Fruit fly (Drosophila melanogaster) whole organism, embryonic: ENCODE results near the gene CG14024.
A peak's percentile ranks its signal among the peaks of the same experiment; 100 is the strongest.

Experiments used
- Ada2b ChIP-seq: fragments of 200-800 bp; sonication (Bioruptor generic); IDR thresholded peaks from 2 replicates; pipeline ENCODE4 v1.3.6; 2022; ENCODE audit warnings: missing biosample characterization, missing genetic modification characterization
- CG11560 ChIP-seq: fragments of 200-800 bp; sonication (Bioruptor generic); IDR thresholded peaks from 3 replicates; pipeline ENCODE4 v1.3.6; 2022; ENCODE audit warnings: missing biosample characterization, missing genetic modification characterization
- CG12219 ChIP-seq: fragments of 200-800 bp; sonication (Bioruptor generic); optimal IDR thresholded peaks from 3 replicates; lab custom pipeline; 2018; ENCODE audit warnings: missing biosample characterization, mild to moderate bottlenecking, missing genetic modification characterization
- CG13123 ChIP-seq: fragments of 200-800 bp; sonication (Bioruptor generic); optimal IDR thresholded peaks from 2 replicates; lab custom pipeline; 2016; ENCODE audit warnings: missing biosample characterization, missing genetic modification characterization
- CG13296 ChIP-seq: fragments of 200-800 bp; sonication (Bioruptor generic); optimal IDR thresholded peaks from 3 replicates; lab custom pipeline; 2018; ENCODE audit warnings: missing biosample characterization, mild to moderate bottlenecking, missing genetic modification characterization
- CG14441 ChIP-seq: fragments of 200-800 bp; sonication (Bioruptor generic); IDR thresholded peaks from 2 replicates; pipeline ENCODE4 v1.3.6; 2022; ENCODE audit warnings: missing biosample characterization, missing genetic modification characterization
- CG15073 ChIP-seq: fragments of 200-800 bp; sonication (Bioruptor generic); optimal IDR thresholded peaks from 2 replicates; lab custom pipeline; 2016; ENCODE audit warnings: missing biosample characterization, missing genetic modification characterization
- CG17361 ChIP-seq: fragments of 200-800 bp; sonication (Bioruptor generic); IDR thresholded peaks from 3 replicates; pipeline ENCODE4 v1.3.6; 2022; ENCODE audit warnings: missing biosample characterization, missing genetic modification characterization
- CG34224 ChIP-seq: fragments of 200-800 bp; sonication (Bioruptor generic); IDR thresholded peaks from 3 replicates; pipeline ENCODE4 v1.3.6; 2022; ENCODE audit warnings: missing biosample characterization, missing genetic modification characterization; ENCODE audit not compliant: partially characterized antibody
- CG4282 ChIP-seq: fragments of 200-800 bp; sonication (Bioruptor generic); optimal IDR thresholded peaks from 2 replicates; lab custom pipeline; 2016; ENCODE audit warnings: missing biosample characterization, missing genetic modification characterization
- CG43689 ChIP-seq: fragments of 200-800 bp; sonication (Bioruptor generic); IDR thresholded peaks from 2 replicates; pipeline ENCODE4 v1.3.6; 2022; ENCODE audit warnings: missing biosample characterization, missing genetic modification characterization
- CG4617 ChIP-seq: fragments of 200-800 bp; sonication (Bioruptor generic); optimal IDR thresholded peaks from 3 replicates; lab custom pipeline; 2016; ENCODE audit warnings: missing biosample characterization, missing genetic modification characterization, borderline replicate concordance
- CG6175 ChIP-seq: fragments of 200-800 bp; sonication (Bioruptor generic); IDR thresholded peaks from 3 replicates; pipeline ENCODE4 v1.3.6; 2022; ENCODE audit warnings: missing biosample characterization, missing genetic modification characterization
- CG6791 ChIP-seq: fragments of 200-800 bp; sonication (Bioruptor generic); IDR thresholded peaks from 3 replicates; pipeline ENCODE4 v1.3.6; 2022; ENCODE audit warnings: missing biosample characterization, missing genetic modification characterization; ENCODE audit not compliant: partially characterized antibody
- CG7372 ChIP-seq: fragments of 200-800 bp; sonication (Bioruptor generic); IDR thresholded peaks from 2 replicates; pipeline ENCODE4 v1.3.6; 2022; ENCODE audit warnings: missing biosample characterization, missing genetic modification characterization
- CG8388 ChIP-seq: fragments of 200-800 bp; sonication (Bioruptor generic); optimal IDR thresholded peaks from 2 replicates; lab custom pipeline; 2019; ENCODE audit warnings: missing biosample characterization, mild to moderate bottlenecking, missing genetic modification characterization, moderate library complexity
- CG8478 ChIP-seq: fragments of >200 bp; optimal IDR thresholded peaks from 2 replicates; lab custom pipeline; 2018
- CG8924 ChIP-seq: fragments of 200-800 bp; optimal IDR thresholded peaks from 3 replicates; lab custom pipeline; 2019; ENCODE audit warnings: missing biosample characterization, mild to moderate bottlenecking, missing genetic modification characterization, moderate library complexity
- CG9727 ChIP-seq: fragments of 200-800 bp; sonication (Bioruptor generic); optimal IDR thresholded peaks from 3 replicates; lab custom pipeline; 2017; ENCODE audit warnings: missing biosample characterization, mild to moderate bottlenecking, missing genetic modification characterization
- Dfd ChIP-seq, 2 experiments: fragments of >200 bp; optimal IDR thresholded peaks; 2 replicates each; lab custom pipeline; 2017; ENCODE audit warnings: missing biosample characterization in 2 of 2, missing genetic modification characterization in 2 of 2
- Dref ChIP-seq: fragments of 200-800 bp; sonication (Bioruptor generic); IDR thresholded peaks from 2 replicates; pipeline ENCODE4 v1.3.6; 2022; ENCODE audit warnings: missing biosample characterization, missing genetic modification characterization
- Fer2 ChIP-seq: fragments of 200-800 bp; sonication (Bioruptor generic); optimal IDR thresholded peaks from 2 replicates; lab custom pipeline; 2018; ENCODE audit warnings: missing biosample characterization, mild to moderate bottlenecking, missing genetic modification characterization, moderate library complexity
- Gsc ChIP-seq: fragments of 200-800 bp; sonication (Bioruptor generic); IDR thresholded peaks from 2 replicates; pipeline ENCODE4 v1.3.6; 2022; ENCODE audit warnings: missing biosample characterization, missing genetic modification characterization
- Gug ChIP-seq: fragments of 200-800 bp; sonication (Bioruptor generic); IDR thresholded peaks from 4 replicates; pipeline ENCODE4 v1.3.6; 2022; ENCODE audit warnings: missing biosample characterization, missing genetic modification characterization
- HHEX ChIP-seq: fragments of 200-800 bp; sonication (Bioruptor generic); optimal IDR thresholded peaks from 3 replicates; lab custom pipeline; 2017; ENCODE audit warnings: missing biosample characterization, mild to moderate bottlenecking, missing genetic modification characterization, missing genetic modification reagents
- Hey ChIP-seq: fragments of 200-800 bp; sonication (Bioruptor generic); optimal IDR thresholded peaks from 3 replicates; lab custom pipeline; 2018; ENCODE audit warnings: missing biosample characterization, mild to moderate bottlenecking, missing genetic modification characterization
- NK7.1 ChIP-seq: fragments of 200-800 bp; sonication (Bioruptor generic); optimal IDR thresholded peaks from 3 replicates; lab custom pipeline; 2016; ENCODE audit warnings: missing biosample characterization, missing genetic modification characterization
- Oli ChIP-seq: fragments of 200-800 bp; sonication (Bioruptor generic); optimal IDR thresholded peaks from 2 replicates; lab custom pipeline; 2018; ENCODE audit warnings: missing biosample characterization, mild to moderate bottlenecking, missing genetic modification characterization, moderate library complexity
- Rfx ChIP-seq: fragments of 200-800 bp; sonication (Bioruptor generic); IDR thresholded peaks from 2 replicates; pipeline ENCODE4 v1.3.6; 2022; ENCODE audit warnings: missing biosample characterization, missing genetic modification characterization
- aop ChIP-seq: fragments of 200-800 bp; sonication (Bioruptor generic); IDR thresholded peaks from 2 replicates; pipeline ENCODE4 v1.3.6; 2022; ENCODE audit warnings: missing biosample characterization, missing genetic modification characterization
- ato ChIP-seq: fragments of 200-800 bp; sonication (Bioruptor generic); IDR thresholded peaks from 2 replicates; pipeline ENCODE4 v1.3.6; 2022; ENCODE audit warnings: missing biosample characterization, missing genetic modification characterization; ENCODE audit not compliant: partially characterized antibody
- bbx ChIP-seq: fragments of 200-800 bp; sonication (Bioruptor generic); IDR thresholded peaks from 2 replicates; pipeline ENCODE4 v1.3.6; 2022; ENCODE audit warnings: missing biosample characterization, missing genetic modification characterization; ENCODE audit not compliant: partially characterized antibody
- crp ChIP-seq, 2 experiments: fragments of 200-800 bp; sonication (Bioruptor generic); optimal IDR thresholded peaks; 2 replicates in 1 of 2; 3 replicates in 1 of 2; lab custom pipeline; 2017; ENCODE audit warnings: missing biosample characterization in 2 of 2, missing genetic modification characterization in 2 of 2, mild to moderate bottlenecking in 1 of 2, moderate library complexity in 1 of 2
- eve ChIP-seq, 2 experiments: fragments of >200 bp; optimal IDR thresholded peaks; 2 replicates each; lab custom pipeline; 2017; ENCODE audit warnings: missing biosample characterization in 2 of 2, missing genetic modification characterization in 2 of 2
- fd102C ChIP-seq: fragments of 200-800 bp; sonication (Bioruptor generic); optimal IDR thresholded peaks from 2 replicates; lab custom pipeline; 2018; ENCODE audit warnings: missing biosample characterization, mild to moderate bottlenecking, missing genetic modification characterization, moderate library complexity
- ftz-f1 ChIP-seq: fragments of 200-800 bp; sonication (Bioruptor generic); optimal IDR thresholded peaks from 2 replicates; lab custom pipeline; 2016; ENCODE audit warnings: missing biosample characterization, missing genetic modification characterization
- gfzf ChIP-seq: fragments of 200-800 bp; sonication (Bioruptor generic); optimal IDR thresholded peaks from 2 replicates; lab custom pipeline; 2016; ENCODE audit warnings: missing biosample characterization, mild to moderate bottlenecking, missing genetic modification characterization, moderate library complexity
- gt ChIP-seq: fragments of 200-800 bp; sonication (Bioruptor generic); IDR thresholded peaks from 2 replicates; pipeline ENCODE4 v1.3.6; 2022; ENCODE audit warnings: missing biosample characterization, missing genetic modification characterization
- hth ChIP-seq: fragments of >200 bp; optimal IDR thresholded peaks from 2 replicates; lab custom pipeline; 2017; ENCODE audit warnings: inconsistent platforms
- inv ChIP-seq: fragments of 200-800 bp; sonication (Bioruptor generic); IDR thresholded peaks from 2 replicates; pipeline ENCODE4 v1.3.6; 2022; ENCODE audit warnings: missing biosample characterization, missing genetic modification characterization; ENCODE audit not compliant: partially characterized antibody
- maf-S ChIP-seq: fragments of 200-800 bp; sonication (Bioruptor generic); optimal IDR thresholded peaks from 2 replicates; lab custom pipeline; 2016; ENCODE audit warnings: missing biosample characterization, missing genetic modification characterization
- mirr ChIP-seq: fragments of 200-800 bp; sonication (Bioruptor generic); optimal IDR thresholded peaks from 3 replicates; lab custom pipeline; 2018; ENCODE audit warnings: missing biosample characterization, mild to moderate bottlenecking, missing genetic modification characterization
- org-1 ChIP-seq: fragments of 200-800 bp; sonication (Bioruptor generic); optimal IDR thresholded peaks from 2 replicates; lab custom pipeline; 2017; ENCODE audit warnings: missing biosample characterization, missing genetic modification characterization
- pzg ChIP-seq: fragments of 200-800 bp; sonication (Bioruptor generic); optimal IDR thresholded peaks from 3 replicates; lab custom pipeline; 2018; ENCODE audit warnings: missing biosample characterization, mild to moderate bottlenecking, missing genetic modification characterization, moderate library complexity
- slp2 ChIP-seq: fragments of 200-800 bp; sonication (Bioruptor generic); optimal IDR thresholded peaks from 2 replicates; lab custom pipeline; 2016; ENCODE audit warnings: missing biosample characterization, missing genetic modification characterization
- stwl ChIP-seq: fragments of 200-800 bp; sonication (Bioruptor generic); optimal IDR thresholded peaks from 3 replicates; lab custom pipeline; 2018; ENCODE audit warnings: missing biosample characterization, mild to moderate bottlenecking, missing genetic modification characterization, moderate library complexity
- sug ChIP-seq: fragments of 200-800 bp; optimal IDR thresholded peaks from 2 replicates; lab custom pipeline; 2019; ENCODE audit warnings: missing biosample characterization, mild to moderate bottlenecking, missing genetic modification characterization, moderate library complexity
- tgo ChIP-seq: fragments of 200-800 bp; sonication (Bioruptor generic); IDR thresholded peaks from 3 replicates; pipeline ENCODE4 v1.3.6; 2022; ENCODE audit warnings: missing biosample characterization, missing genetic modification characterization
- tll ChIP-seq, 2 experiments: fragments of 200-800 bp in 1 of 2; fragments of >200 bp in 1 of 2; sonication (Bioruptor generic) in 1 of 2; optimal IDR thresholded peaks; 2 replicates each; lab custom pipeline; 2017 to 2019; ENCODE audit warnings: missing biosample characterization in 2 of 2, missing genetic modification characterization in 2 of 2, mild to moderate bottlenecking in 1 of 2, moderate library complexity in 1 of 2
- wek ChIP-seq: fragments of 200-800 bp; sonication (Bioruptor generic); optimal IDR thresholded peaks from 3 replicates; lab custom pipeline; 2018; ENCODE audit warnings: missing biosample characterization, mild to moderate bottlenecking, missing genetic modification characterization, moderate library complexity

CG14024 gene

dm6 chr2L:5292977-5293513 lies 21.6 kb downstream of the CG14024 start (continued):
- no peak for TF ChIP-seq gfzf
- TF ChIP-seq CG14441 (GFP tag; lab: Robert Waterston, UW) = peak; percentile 45; the same call in 1 of the 2 replicates
- TF ChIP-seq Hey (tag; lab: Kevin White, UChicago) = no peak
- TF ChIP-seq HHEX (GFP tag; lab: Kevin White, UChicago) = peak; percentile 64
- TF ChIP-seq CG9727 = peak; percentile 81
- TF ChIP-seq CG17361 = peak; percentile 71
- TF ChIP-seq CG13296 (GFP tag; lab: Kevin White, UChicago) = peak; percentile 42
- TF ChIP-seq CG8478 (lab: Kevin White, UChicago) = peak; percentile 73
- TF ChIP-seq CG34224 = no peak
- 0 out of 3 replicates have a peak, but pooled peaks have one; percentile 10 for TF ChIP-seq CG11560 (tag; lab: Robert Waterston, UW)
- no peak for TF ChIP-seq Dfd (GFP tag; optimal IDR thresholded peaks at IDR 0.05; lab: Kevin White, UChicago)
- TF ChIP-seq CG4282 (GFP tag; lab: Kevin White, UChicago) = no peak
- TF ChIP-seq maf-S (GFP tag; lab: Kevin White, UChicago) = peak; percentile 27
- TF ChIP-seq CG7372 = 0 out of 2 replicates have a peak, but pooled peaks have one; percentile 39
- 0 out of 4 replicates have a peak, but pooled peaks have one; percentile 21 for TF ChIP-seq Gug (GFP tag; lab: Robert Waterston, UW)
- no peak for TF ChIP-seq Gsc
- TF ChIP-seq CG43689 (GFP tag; lab: Robert Waterston, UW) = no peak
- TF ChIP-seq org-1 (GFP tag; lab: Kevin White, UChicago) = peak; percentile 62
- TF ChIP-seq crp (GFP tag; optimal IDR thresholded peaks at IDR 0.05; lab: Kevin White, UChicago) = peak in 1 of 2 experiments; percentile 27
- TF ChIP-seq Rfx = no peak; the same call in none of the 2 replicates
- no peak for TF ChIP-seq Fer2 (tag; lab: Kevin White, UChicago)
- 0 out of 2 replicates have a peak, but pooled peaks have one; percentile 20 for TF ChIP-seq gt (GFP tag; lab: Robert Waterston, UW)
- TF ChIP-seq hth (lab: Kevin White, UChicago) = no peak
- peak; percentile 28 for TF ChIP-seq fd102C (GFP tag; lab: Kevin White, UChicago)
- TF ChIP-seq stwl (tag; lab: Kevin White, UChicago) = peak; percentile 25
- TF ChIP-seq aop (GFP tag; lab: Robert Waterston, UW) = no peak
- peak; percentile 80 for TF ChIP-seq Oli (tag; lab: Kevin White, UChicago)
- TF ChIP-seq CG13123 (GFP tag; lab: Kevin White, UChicago) = peak; percentile 4
- TF ChIP-seq Dref = no peak
- no peak for TF ChIP-seq CG4617
- peak; percentile 72 for TF ChIP-seq ftz-f1 (GFP tag; lab: Kevin White, UChicago)
- no peak for TF ChIP-seq pzg (GFP tag; lab: Kevin White, UChicago)
- TF ChIP-seq inv = no peak
- TF ChIP-seq Ada2b = peak; percentile 58
- TF ChIP-seq bbx (GFP tag; lab: Robert Waterston, UW) = no peak
- peak; percentile 50 for TF ChIP-seq wek (GFP tag; lab: Kevin White, UChicago)
- TF ChIP-seq sug (tag; lab: Kevin White, UChicago) = peak; percentile 3
- no peak for TF ChIP-seq mirr (GFP tag; lab: Kevin White, UChicago)
- TF ChIP-seq ato (GFP tag; lab: Robert Waterston, UW) = no peak
- peak in 1 of 2 experiments; percentile 22 for TF ChIP-seq tll (GFP tag; optimal IDR thresholded peaks at IDR 0.05; lab: Kevin White, UChicago)
- peak; percentile 75 for TF ChIP-seq CG12219 (GFP tag; lab: Kevin White, UChicago)
- peak in 1 of 2 experiments; percentile 80 for TF ChIP-seq eve (GFP tag; optimal IDR thresholded peaks at IDR 0.05; lab: Kevin White, UChicago)
- peak; percentile 6 for TF ChIP-seq slp2 (GFP tag; lab: Kevin White, UChicago)
- peak; percentile 26 for TF ChIP-seq NK7.1 (GFP tag; lab: Kevin White, UChicago)
- peak; percentile 85 for TF ChIP-seq CG8924 (tag; lab: Kevin White, UChicago)
- no peak for TF ChIP-seq CG6791 (GFP tag; lab: Robert Waterston, UW)
- TF ChIP-seq CG15073 (GFP tag; lab: Kevin White, UChicago) = peak; percentile 22
- TF ChIP-seq CG6175 = no peak
- peak; percentile 85 for TF ChIP-seq CG8388 (GFP tag; lab: Kevin White, UChicago)
- TF ChIP-seq tgo (GFP tag; lab: Robert Waterston, UW) = peak; percentile 73
